Fruit fly (Drosophila melanogaster) whole organism, adult: Measurements from ENCODE around the gene Plp.

ENCODE experiments used
- CG11617 ChIP-seq: fragments of 200-800 bp; sonication (Bioruptor generic); optimal IDR thresholded peaks from 2 replicates; lab custom pipeline; 2017; ENCODE audit warnings: mild to moderate bottlenecking, missing biosample characterization, missing genetic modification reagents, missing genetic modification characterization
- CG12768 ChIP-seq: fragments of 200-800 bp; sonication (Bioruptor generic); optimal IDR thresholded peaks from 2 replicates; lab custom pipeline; 2017; ENCODE audit warnings: missing biosample characterization, missing genetic modification characterization, mild to moderate bottlenecking, moderate library complexity, missing genetic modification reagents
- CG14711 ChIP-seq: fragments of 200-800 bp; sonication (Bioruptor generic); optimal IDR thresholded peaks from 2 replicates; lab custom pipeline; 2018; ENCODE audit warnings: missing biosample characterization, mild to moderate bottlenecking, missing genetic modification characterization, moderate library complexity
- CG1620 ChIP-seq: fragments of 200-800 bp; sonication (Bioruptor generic); optimal IDR thresholded peaks from 2 replicates; lab custom pipeline; 2016; ENCODE audit warnings: missing biosample characterization, missing genetic modification characterization
- CG33017 ChIP-seq: fragments of 200-800 bp; sonication (Bioruptor generic); optimal IDR thresholded peaks from 2 replicates; lab custom pipeline; 2018; ENCODE audit warnings: missing biosample characterization, mild to moderate bottlenecking, missing genetic modification characterization, moderate library complexity
- CG5204 ChIP-seq: fragments of 200-800 bp; sonication (Bioruptor generic); optimal IDR thresholded peaks from 2 replicates; lab custom pipeline; 2016; ENCODE audit warnings: missing biosample characterization, missing genetic modification characterization
- CG7045 ChIP-seq: fragments of 200-800 bp; sonication (Bioruptor generic); optimal IDR thresholded peaks from 2 replicates; lab custom pipeline; 2017; ENCODE audit warnings: missing biosample characterization, mild to moderate bottlenecking, missing genetic modification characterization
- CG7101 ChIP-seq: fragments of 200-800 bp; sonication (Bioruptor generic); optimal IDR thresholded peaks from 2 replicates; lab custom pipeline; 2018; ENCODE audit warnings: missing biosample characterization, mild to moderate bottlenecking, missing genetic modification characterization, moderate library complexity
- Clk ChIP-seq: fragments of 200-800 bp; sonication (Bioruptor generic); optimal IDR thresholded peaks from 2 replicates; lab custom pipeline; 2017; ENCODE audit warnings: missing biosample characterization, missing genetic modification characterization
- Crg-1 ChIP-seq: fragments of 200-800 bp; sonication (Bioruptor generic); optimal IDR thresholded peaks from 2 replicates; lab custom pipeline; 2016; ENCODE audit warnings: missing biosample characterization, missing genetic modification characterization
- Hr96 ChIP-seq: fragments of 200-800 bp; sonication (Bioruptor generic); optimal IDR thresholded peaks from 2 replicates; lab custom pipeline; 2016; ENCODE audit warnings: missing biosample characterization, missing genetic modification characterization
- Mnt ChIP-seq: fragments of 200-800 bp; sonication (Bioruptor generic); optimal IDR thresholded peaks from 2 replicates; lab custom pipeline; 2016; ENCODE audit warnings: missing biosample characterization, mild to moderate bottlenecking, missing genetic modification characterization
- bab1 ChIP-seq: fragments of 200-800 bp; sonication (Bioruptor generic); optimal IDR thresholded peaks from 3 replicates; lab custom pipeline; 2019; ENCODE audit warnings: missing biosample characterization, mild to moderate bottlenecking, missing genetic modification characterization, moderate library complexity
- cic ChIP-seq: fragments of 200-800 bp; sonication (Bioruptor generic); optimal IDR thresholded peaks from 2 replicates; lab custom pipeline; 2017; ENCODE audit warnings: missing biosample characterization, mild to moderate bottlenecking, missing genetic modification characterization, moderate library complexity
- cnc ChIP-seq, 2 experiments: fragments of >200 bp; optimal IDR thresholded peaks; 2 replicates each; lab custom pipeline; 2017
- kay ChIP-seq: fragments of 200-800 bp; sonication (Bioruptor generic); peaks from one replicate; lab custom pipeline; 2016; ENCODE audit warnings: missing biosample characterization, missing genetic modification characterization, borderline replicate concordance
- ovo ChIP-seq: fragments of 200-800 bp; sonication (Bioruptor generic); optimal IDR thresholded peaks from 2 replicates; lab custom pipeline; 2016; ENCODE audit warnings: missing biosample characterization, missing genetic modification characterization
- pad ChIP-seq: fragments of 200-800 bp; sonication (Bioruptor generic); optimal IDR thresholded peaks from 3 replicates; lab custom pipeline; 2017; ENCODE audit warnings: missing biosample characterization, missing genetic modification characterization, mild to moderate bottlenecking, moderate library complexity, missing genetic modification reagents
- tj ChIP-seq: fragments of 200-800 bp; sonication (Bioruptor generic); optimal IDR thresholded peaks from 3 replicates; lab custom pipeline; 2017; ENCODE audit warnings: missing biosample characterization, mild to moderate bottlenecking, missing genetic modification characterization, moderate library complexity
- toe ChIP-seq: fragments of 200-800 bp; sonication (Bioruptor generic); optimal IDR thresholded peaks from 2 replicates; lab custom pipeline; 2016; ENCODE audit warnings: missing biosample characterization, missing genetic modification characterization

Gene Plp

dm6 chr3L:15050109-15050508, 44.4 kb downstream of the Plp start, which contains the start of gene CG18581:
TSS of gene CG18581 (minus strand) at chr3L:15050209.
- TF ChIP-seq Hr96 (GFP tag; lab: Kevin White, UChicago) (no peak), CG14711 (tag; lab: Kevin White, UChicago) (no peak), pad (GFP tag; lab: Kevin White, UChicago) (no peak), Clk (no peak), bab1 (GFP tag; lab: Kevin White, UChicago) (no peak), CG5204 (GFP tag; lab: Kevin White, UChicago) (no peak), toe (GFP tag; lab: Kevin White, UChicago) (no peak), CG33017 (tag; lab: Kevin White, UChicago) (no peak), CG7101 (no peak), Mnt (GFP tag; lab: Kevin White, UChicago) (no peak), ovo (no peak), CG11617 (GFP tag; lab: Kevin White, UChicago) (no peak), CG12768 (GFP tag; lab: Kevin White, UChicago) (no peak), cnc (optimal IDR thresholded peaks at IDR 0.05; lab: Kevin White, UChicago) (no peak), CG1620 (GFP tag; lab: Kevin White, UChicago) (no peak), tj (GFP tag; lab: Kevin White, UChicago) (no peak), Crg-1 (GFP tag; lab: Kevin White, UChicago) (no peak), kay (GFP tag; lab: Kevin White, UChicago) (no peak), cic (GFP tag; lab: Kevin White, UChicago) (no peak)

dm6 chr3L:15049395-15049794, 45.1 kb downstream of the Plp start, which contains the start of gene CG43678:
TSS of gene CG43678 (minus strand) at chr3L:15049495.
- TF ChIP-seq cnc (optimal IDR thresholded peaks at IDR 0.05; lab: Kevin White, UChicago) (no peak), Crg-1 (GFP tag; lab: Kevin White, UChicago) (no peak), CG12768 (GFP tag; lab: Kevin White, UChicago) (no peak), pad (GFP tag; lab: Kevin White, UChicago) (no peak), Hr96 (GFP tag; lab: Kevin White, UChicago) (no peak), cic (GFP tag; lab: Kevin White, UChicago) (no peak), CG5204 (GFP tag; lab: Kevin White, UChicago) (no peak), CG7101 (no peak), CG14711 (tag; lab: Kevin White, UChicago) (no peak), Clk (no peak), tj (GFP tag; lab: Kevin White, UChicago) (no peak), kay (GFP tag; lab: Kevin White, UChicago) (no peak), CG7045 (GFP tag; lab: Kevin White, UChicago) (no peak), ovo (no peak), toe (GFP tag; lab: Kevin White, UChicago) (no peak), CG1620 (GFP tag; lab: Kevin White, UChicago) (no peak), bab1 (GFP tag; lab: Kevin White, UChicago) (no peak), CG11617 (GFP tag; lab: Kevin White, UChicago) (no peak), Mnt (GFP tag; lab: Kevin White, UChicago) (no peak), CG33017 (tag; lab: Kevin White, UChicago) (no peak)

DNA sequence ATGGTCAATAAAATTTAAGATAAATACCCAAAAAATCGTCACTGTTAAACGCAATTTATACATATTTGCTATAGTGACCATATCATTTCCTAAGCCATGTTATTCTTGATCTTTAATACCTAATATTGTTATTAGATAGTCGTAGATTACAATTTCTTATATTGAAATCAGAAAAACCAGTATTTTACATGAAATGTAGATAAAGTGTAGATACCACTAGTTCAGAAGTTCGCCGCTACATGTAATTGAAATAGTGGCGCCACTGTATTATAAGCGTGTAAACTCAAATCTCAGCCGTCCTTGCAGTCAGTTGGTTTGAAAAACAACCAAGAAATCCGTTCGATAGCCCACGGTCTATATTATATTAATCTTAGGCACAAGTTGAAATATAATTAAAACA, 46.4 kb downstream of the Plp start:
- TF ChIP-seq CG7101: no peak
- TF ChIP-seq CG1620 (GFP tag; lab: Kevin White, UChicago): no peak
- no peak for TF ChIP-seq Crg-1 (GFP tag; lab: Kevin White, UChicago)
- no peak for TF ChIP-seq pad (GFP tag; lab: Kevin White, UChicago)
- TF ChIP-seq CG11617 (GFP tag; lab: Kevin White, UChicago): no peak
- TF ChIP-seq ovo: no peak
- TF ChIP-seq CG7045 (GFP tag; lab: Kevin White, UChicago): no peak
- no peak for TF ChIP-seq tj (GFP tag; lab: Kevin White, UChicago)
- no peak for TF ChIP-seq kay (GFP tag; lab: Kevin White, UChicago)
- no peak for TF ChIP-seq CG14711 (tag; lab: Kevin White, UChicago)
- no peak for TF ChIP-seq Clk
- no peak for TF ChIP-seq CG33017 (tag; lab: Kevin White, UChicago)
- TF ChIP-seq CG12768 (GFP tag; lab: Kevin White, UChicago): no peak
- TF ChIP-seq bab1 (GFP tag; lab: Kevin White, UChicago): no peak
- TF ChIP-seq toe (GFP tag; lab: Kevin White, UChicago): no peak
- TF ChIP-seq cnc (optimal IDR thresholded peaks at IDR 0.05; lab: Kevin White, UChicago): no peak

DNA sequence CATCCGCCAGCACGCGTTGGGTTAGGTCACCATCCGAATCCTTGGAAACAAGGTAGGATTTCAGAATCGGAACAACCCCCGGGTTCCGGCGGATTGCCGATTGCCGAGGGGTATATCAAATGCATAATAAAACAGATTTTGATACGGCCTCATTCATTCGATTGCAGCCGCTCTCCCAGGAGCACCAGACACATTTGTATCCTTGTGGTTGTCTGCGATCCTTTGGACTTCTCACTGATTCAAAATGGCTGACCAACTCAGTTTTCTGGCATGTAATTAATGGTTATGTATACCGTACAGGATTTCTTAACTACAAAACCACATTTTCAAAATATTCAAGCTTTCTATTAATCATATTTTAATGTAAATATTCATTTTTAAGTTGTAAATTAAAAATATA, 46.9 kb downstream of the Plp start:
- TF ChIP-seq CG7045 (GFP tag; lab: Kevin White, UChicago) (no peak), CG11617 (GFP tag; lab: Kevin White, UChicago) (no peak), Clk (no peak), CG7101 (no peak), Crg-1 (GFP tag; lab: Kevin White, UChicago) (no peak), CG33017 (tag; lab: Kevin White, UChicago) (no peak), pad (GFP tag; lab: Kevin White, UChicago) (no peak), bab1 (GFP tag; lab: Kevin White, UChicago) (no peak), CG5204 (GFP tag; lab: Kevin White, UChicago) (no peak), CG12768 (GFP tag; lab: Kevin White, UChicago) (no peak), CG14711 (tag; lab: Kevin White, UChicago) (no peak), kay (GFP tag; lab: Kevin White, UChicago) (no peak), tj (GFP tag; lab: Kevin White, UChicago) (no peak), Hr96 (GFP tag; lab: Kevin White, UChicago) (no peak), Mnt (GFP tag; lab: Kevin White, UChicago) (no peak)

- TF ChIP-seq CG1620 (GFP tag; lab: Kevin White, UChicago) (no peak), CG11617 (GFP tag; lab: Kevin White, UChicago) (no peak)
Observed at dm6 chr3L:15045114-15045513, 49.4 kb downstream of the Plp start.
